Fruit fly (Drosophila melanogaster) whole organism, embryonic: ENCODE data around the gene Klp10A.

Experiments used
- Blimp-1 ChIP-seq: fragments of 200-800 bp; sonication (Bioruptor generic); optimal IDR thresholded peaks from 3 replicates; lab custom pipeline; 2018; ENCODE audit warnings: missing biosample characterization, missing genetic modification characterization, mild to moderate bottlenecking, moderate library complexity, missing genetic modification reagents
- CG10147 ChIP-seq: fragments of 200-800 bp; sonication (Bioruptor generic); optimal IDR thresholded peaks from 2 replicates; lab custom pipeline; 2019; ENCODE audit warnings: missing biosample characterization, mild to moderate bottlenecking, missing genetic modification characterization, moderate library complexity
- CG12769 ChIP-seq: fragments of 200-800 bp; sonication (Bioruptor generic); optimal IDR thresholded peaks from 2 replicates; lab custom pipeline; 2019; ENCODE audit warnings: missing biosample characterization, mild to moderate bottlenecking, missing genetic modification characterization, moderate library complexity
- CG15073 ChIP-seq: fragments of 200-800 bp; sonication (Bioruptor generic); optimal IDR thresholded peaks from 2 replicates; lab custom pipeline; 2016; ENCODE audit warnings: missing biosample characterization, missing genetic modification characterization
- CG15479 ChIP-seq: fragments of 200-800 bp; sonication (Bioruptor generic); optimal IDR thresholded peaks from 3 replicates; lab custom pipeline; 2019; ENCODE audit warnings: missing biosample characterization, mild to moderate bottlenecking, missing genetic modification characterization, moderate library complexity
- CG15514 ChIP-seq: fragments of 200-800 bp; sonication (Bioruptor generic); optimal IDR thresholded peaks from 3 replicates; lab custom pipeline; 2017; ENCODE audit warnings: missing biosample characterization, missing genetic modification characterization, mild to moderate bottlenecking, moderate library complexity, missing genetic modification reagents
- CG15601 ChIP-seq: fragments of 200-800 bp; sonication (Bioruptor generic); optimal IDR thresholded peaks from 3 replicates; lab custom pipeline; 2019; ENCODE audit warnings: missing biosample characterization, mild to moderate bottlenecking, missing genetic modification characterization, moderate library complexity
- CG16863 ChIP-seq: fragments of 200-800 bp; sonication (Bioruptor generic); optimal IDR thresholded peaks from 3 replicates; lab custom pipeline; 2016; ENCODE audit warnings: missing biosample characterization, missing genetic modification characterization
- CG17328 ChIP-seq: fragments of 200-800 bp; sonication (Bioruptor generic); IDR thresholded peaks from 2 replicates; pipeline ENCODE4 v1.3.6; 2022; ENCODE audit warnings: missing biosample characterization, missing genetic modification characterization
- CG18599 ChIP-seq: fragments of 200-800 bp; sonication (Bioruptor generic); optimal IDR thresholded peaks from 3 replicates; lab custom pipeline; 2017; ENCODE audit warnings: missing biosample characterization, missing genetic modification characterization, mild to moderate bottlenecking, moderate library complexity, missing genetic modification reagents
- CG2875 ChIP-seq: fragments of 200-800 bp; sonication (Bioruptor generic); optimal IDR thresholded peaks from 2 replicates; lab custom pipeline; 2017; ENCODE audit warnings: missing biosample characterization, mild to moderate bottlenecking, missing genetic modification characterization, missing genetic modification reagents
- CG31224 ChIP-seq: fragments of 200-800 bp; sonication (Bioruptor generic); IDR thresholded peaks from 2 replicates; pipeline ENCODE4 v1.3.6; 2022; ENCODE audit warnings: missing biosample characterization, missing genetic modification characterization
- CG31388 ChIP-seq: fragments of 200-800 bp; sonication (Bioruptor generic); optimal IDR thresholded peaks from 2 replicates; lab custom pipeline; 2016; ENCODE audit warnings: missing biosample characterization, missing genetic modification characterization
- CG33557 ChIP-seq: fragments of 200-800 bp; sonication (Bioruptor generic); optimal IDR thresholded peaks from 2 replicates; lab custom pipeline; 2019; ENCODE audit warnings: missing biosample characterization, mild to moderate bottlenecking, missing genetic modification characterization, moderate library complexity
- CG4424 ChIP-seq: fragments of 200-800 bp; sonication (Bioruptor generic); optimal IDR thresholded peaks from 3 replicates; lab custom pipeline; 2016; ENCODE audit warnings: missing biosample characterization, missing genetic modification characterization
- CG8290 ChIP-seq, 3 experiments: fragments of 200-800 bp; sonication (Bioruptor generic); optimal IDR thresholded peaks; 2 replicates each; lab custom pipeline; 2016 to 2019; ENCODE audit warnings: missing biosample characterization in 3 of 3, missing genetic modification characterization in 3 of 3, mild to moderate bottlenecking in 2 of 3, moderate library complexity in 1 of 3
- CG8478 ChIP-seq: fragments of >200 bp; optimal IDR thresholded peaks from 2 replicates; lab custom pipeline; 2018
- CTCF ChIP-seq: fragments of 200-800 bp; sonication (Bioruptor generic); optimal IDR thresholded peaks from 2 replicates; lab custom pipeline; 2017; ENCODE audit warnings: missing biosample characterization, mild to moderate bottlenecking, missing genetic modification characterization, moderate library complexity
- CkIIα-i1 ChIP-seq: fragments of 200-800 bp; sonication (Bioruptor generic); IDR thresholded peaks from 2 replicates; pipeline ENCODE4 v1.3.6; 2022; ENCODE audit warnings: missing biosample characterization, missing genetic modification characterization
- Dip3 ChIP-seq: fragments of 200-800 bp; sonication (Bioruptor generic); optimal IDR thresholded peaks from 3 replicates; lab custom pipeline; 2016; ENCODE audit warnings: missing biosample characterization, missing genetic modification characterization
- Ets97D ChIP-seq: fragments of 200-800 bp; sonication (Bioruptor generic); optimal IDR thresholded peaks from 3 replicates; lab custom pipeline; 2016; ENCODE audit warnings: missing biosample characterization, missing genetic modification characterization
- Hmr ChIP-seq: fragments of 200-800 bp; sonication (Bioruptor generic); optimal IDR thresholded peaks from 3 replicates; lab custom pipeline; 2017; ENCODE audit warnings: mild to moderate bottlenecking, missing biosample characterization, missing genetic modification reagents, missing genetic modification characterization
- Hr78 ChIP-seq, 2 experiments: fragments of 200-800 bp in 1 of 2; fragments of >200 bp in 1 of 2; sonication (Bioruptor generic) in 1 of 2; optimal IDR thresholded peaks; 2 replicates each; lab custom pipeline; 2017 to 2019; ENCODE audit warnings: missing biosample characterization in 2 of 2, missing genetic modification characterization in 2 of 2, mild to moderate bottlenecking in 1 of 2, moderate library complexity in 1 of 2
- Med ChIP-seq: fragments of 200-800 bp; sonication (Bioruptor generic); peaks from one replicate; lab custom pipeline; 2016; ENCODE audit warnings: missing biosample characterization, missing genetic modification characterization, mild to moderate bottlenecking, inconsistent platforms, moderate library complexity
- NK7.1 ChIP-seq: fragments of 200-800 bp; sonication (Bioruptor generic); optimal IDR thresholded peaks from 3 replicates; lab custom pipeline; 2016; ENCODE audit warnings: missing biosample characterization, missing genetic modification characterization
- Nf-YA ChIP-seq: fragments of 200-800 bp; sonication (Bioruptor generic); IDR thresholded peaks from 2 replicates; pipeline ENCODE4 v1.3.6; 2022; ENCODE audit warnings: missing biosample characterization, missing genetic modification characterization
- Nf-YC ChIP-seq: fragments of 200-800 bp; optimal IDR thresholded peaks from 3 replicates; lab custom pipeline; 2019; ENCODE audit warnings: missing biosample characterization, mild to moderate bottlenecking, missing genetic modification characterization, moderate library complexity
- Side ChIP-seq: fragments of 200-800 bp; sonication (Bioruptor generic); optimal IDR thresholded peaks from 2 replicates; lab custom pipeline; 2016; ENCODE audit warnings: missing biosample characterization, missing genetic modification characterization
- Sox102F ChIP-seq: fragments of 200-800 bp; sonication (Bioruptor generic); optimal IDR thresholded peaks from 2 replicates; lab custom pipeline; 2018; ENCODE audit warnings: missing biosample characterization, mild to moderate bottlenecking, missing genetic modification characterization, moderate library complexity
- abd-A ChIP-seq: fragments of 200-800 bp; sonication (Bioruptor generic); optimal IDR thresholded peaks from 3 replicates; lab custom pipeline; 2019; ENCODE audit warnings: missing biosample characterization, mild to moderate bottlenecking, missing genetic modification characterization, moderate library complexity
- cad ChIP-seq: fragments of >200 bp; optimal IDR thresholded peaks from 2 replicates; lab custom pipeline; 2017; ENCODE audit warnings: missing biosample characterization, missing genetic modification characterization
- ci ChIP-seq: fragments of 200-800 bp; sonication (Bioruptor generic); IDR thresholded peaks from 3 replicates; pipeline ENCODE4 v1.3.6; 2022; ENCODE audit warnings: missing biosample characterization, missing genetic modification characterization
- corto ChIP-seq: fragments of 200-800 bp; sonication (Bioruptor generic); optimal IDR thresholded peaks from 2 replicates; lab custom pipeline; 2016; ENCODE audit warnings: missing biosample characterization, mild to moderate bottlenecking, missing genetic modification characterization, moderate library complexity
- cwo ChIP-seq: fragments of 200-800 bp; sonication (Bioruptor generic); optimal IDR thresholded peaks from 3 replicates; lab custom pipeline; 2017; ENCODE audit warnings: missing biosample characterization, missing genetic modification characterization, mild to moderate bottlenecking, moderate library complexity, missing genetic modification reagents
- disco-r ChIP-seq: fragments of 200-800 bp; sonication (Bioruptor generic); optimal IDR thresholded peaks from 2 replicates; lab custom pipeline; 2016; ENCODE audit warnings: missing biosample characterization, missing genetic modification characterization
- dmrt99B ChIP-seq: fragments of 200-800 bp; sonication (Bioruptor generic); optimal IDR thresholded peaks from 2 replicates; lab custom pipeline; 2018; ENCODE audit warnings: missing biosample characterization, mild to moderate bottlenecking, missing genetic modification characterization, moderate library complexity
- ftz-f1 ChIP-seq: fragments of 200-800 bp; sonication (Bioruptor generic); optimal IDR thresholded peaks from 2 replicates; lab custom pipeline; 2016; ENCODE audit warnings: missing biosample characterization, missing genetic modification characterization
- gem ChIP-seq: fragments of 200-800 bp; sonication (Bioruptor generic); optimal IDR thresholded peaks from 2 replicates; lab custom pipeline; 2019; ENCODE audit warnings: missing biosample characterization, mild to moderate bottlenecking, missing genetic modification characterization, moderate library complexity
- ken ChIP-seq: fragments of 200-800 bp; sonication (Bioruptor generic); IDR thresholded peaks from 3 replicates; pipeline ENCODE4 v1.3.6; 2022; ENCODE audit warnings: missing biosample characterization, missing genetic modification characterization
- mam ChIP-seq: fragments of 200-800 bp; sonication (Bioruptor generic); optimal IDR thresholded peaks from 3 replicates; lab custom pipeline; 2016; ENCODE audit warnings: missing biosample characterization, missing genetic modification characterization
- nau ChIP-seq: fragments of 200-800 bp; sonication (Bioruptor generic); optimal IDR thresholded peaks from 3 replicates; lab custom pipeline; 2017; ENCODE audit warnings: missing biosample characterization, mild to moderate bottlenecking, missing genetic modification characterization, missing genetic modification reagents
- nmo ChIP-seq: fragments of 200-800 bp; sonication (Bioruptor generic); optimal IDR thresholded peaks from 2 replicates; lab custom pipeline; 2018; ENCODE audit warnings: missing biosample characterization, mild to moderate bottlenecking, missing genetic modification characterization, moderate library complexity
- otp ChIP-seq: fragments of 200-800 bp; sonication (Bioruptor generic); IDR thresholded peaks from 3 replicates; pipeline ENCODE4, ENCODE4 v1.3.6; 2022; ENCODE audit warnings: missing biosample characterization, missing genetic modification characterization
- pum ChIP-seq: fragments of 200-800 bp; sonication (Bioruptor generic); optimal IDR thresholded peaks from 2 replicates; lab custom pipeline; 2016; ENCODE audit warnings: missing biosample characterization, missing genetic modification characterization
- repo ChIP-seq: fragments of 200-800 bp; sonication (Bioruptor generic); optimal IDR thresholded peaks from 2 replicates; lab custom pipeline; 2016; ENCODE audit warnings: missing biosample characterization, missing genetic modification characterization
- sens ChIP-seq: fragments of 200-800 bp; sonication (Bioruptor generic); peaks from one replicate; lab custom pipeline; 2016; ENCODE audit warnings: missing biosample characterization, missing genetic modification characterization
- slou ChIP-seq: fragments of 200-800 bp; sonication (Bioruptor generic); optimal IDR thresholded peaks from 3 replicates; lab custom pipeline; 2016; ENCODE audit warnings: missing biosample characterization, missing genetic modification characterization
- sob ChIP-seq: fragments of 200-800 bp; sonication (Bioruptor generic); IDR thresholded peaks from 2 replicates; pipeline ENCODE4 v1.3.6; 2022; ENCODE audit warnings: missing biosample characterization, missing genetic modification characterization
- tll ChIP-seq, 2 experiments: fragments of 200-800 bp in 1 of 2; fragments of >200 bp in 1 of 2; sonication (Bioruptor generic) in 1 of 2; optimal IDR thresholded peaks; 2 replicates each; lab custom pipeline; 2017 to 2019; ENCODE audit warnings: missing biosample characterization in 2 of 2, missing genetic modification characterization in 2 of 2, mild to moderate bottlenecking in 1 of 2, moderate library complexity in 1 of 2
- tna ChIP-seq: fragments of 200-800 bp; sonication (Bioruptor generic); IDR thresholded peaks from 2 replicates; pipeline ENCODE4 v1.3.6; 2022; ENCODE audit warnings: missing biosample characterization, missing genetic modification characterization; ENCODE audit not compliant: partially characterized antibody
- unpg ChIP-seq: fragments of 200-800 bp; sonication (Bioruptor generic); optimal IDR thresholded peaks from 3 replicates; lab custom pipeline; 2018; ENCODE audit warnings: missing biosample characterization, mild to moderate bottlenecking, missing genetic modification characterization, moderate library complexity

Klp10A gene

DNA sequence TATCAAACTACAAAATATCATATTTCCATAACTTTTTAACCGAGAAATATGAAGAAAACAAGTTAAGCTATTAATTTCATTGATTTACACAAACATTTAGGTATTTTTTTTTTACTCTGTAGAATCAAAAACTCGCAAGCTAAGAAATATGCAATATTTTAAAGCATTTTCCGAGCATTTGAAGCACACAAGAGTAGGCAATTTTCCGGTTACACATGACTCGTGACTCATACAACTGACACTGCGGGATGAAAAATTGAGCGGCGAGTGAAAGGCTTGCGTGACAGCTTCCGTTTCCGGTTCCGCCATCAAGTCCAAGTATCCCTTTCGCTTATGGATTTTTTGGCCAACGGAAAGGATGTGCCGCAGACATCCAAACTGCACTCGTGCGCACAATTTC lies 49.5 kb downstream of the Klp10A start:
- no peak for TF ChIP-seq corto (GFP tag; lab: Kevin White, UChicago)
- TF ChIP-seq CG4424: no peak
- TF ChIP-seq NK7.1: no peak
- TF ChIP-seq ken: 0 out of 3 replicates have a peak, but pooled peaks have one; percentile 22
- TF ChIP-seq Sox102F: peak; percentile 29
- no peak for TF ChIP-seq CG15514 (GFP tag; lab: Kevin White, UChicago)
- TF ChIP-seq nmo (GFP tag; lab: Kevin White, UChicago): no peak
- peak; percentile 37 for TF ChIP-seq gem (tag; lab: Kevin White, UChicago)
- peak; percentile 43; the same call in 1 of the 3 replicates for TF ChIP-seq ci (GFP tag; lab: Robert Waterston, UW)
- TF ChIP-seq CG10147 (GFP tag; lab: Kevin White, UChicago): no peak
- TF ChIP-seq repo (GFP tag; lab: Kevin White, UChicago): no peak
- TF ChIP-seq CG17328 (GFP tag; lab: Robert Waterston, UW): 0 out of 2 replicates have a peak, but pooled peaks have one; percentile 27
- 0 out of 2 replicates have a peak, but pooled peaks have one; percentile 12 for TF ChIP-seq sob (GFP tag; lab: Robert Waterston, UW)
- TF ChIP-seq Dip3 (GFP tag; lab: Kevin White, UChicago): no peak
- no peak for TF ChIP-seq Nf-YA (GFP tag; lab: Robert Waterston, UW)
- no peak for TF ChIP-seq disco-r (GFP tag; lab: Kevin White, UChicago)
- no peak for TF ChIP-seq cad (GFP tag; lab: Kevin White, UChicago)
- no peak for TF ChIP-seq CG18599 (GFP tag; lab: Kevin White, UChicago)
- no peak for TF ChIP-seq CG33557 (GFP tag; lab: Kevin White, UChicago)
- TF ChIP-seq tna: no peak
- TF ChIP-seq CG2875 (GFP tag; lab: Kevin White, UChicago): no peak
- no peak for TF ChIP-seq abd-A (tag; lab: Kevin White, UChicago)
- no peak for TF ChIP-seq dmrt99B
- TF ChIP-seq tll (GFP tag; optimal IDR thresholded peaks at IDR 0.05; lab: Kevin White, UChicago): no peak
- TF ChIP-seq CTCF (GFP tag; lab: Kevin White, UChicago): peak; percentile 6
- TF ChIP-seq CG15479 (GFP tag; lab: Kevin White, UChicago): no peak
- no peak for TF ChIP-seq CG8478 (lab: Kevin White, UChicago)
- TF ChIP-seq CG15073 (GFP tag; lab: Kevin White, UChicago): no peak
- peak; percentile 78 for TF ChIP-seq Ets97D (GFP tag; lab: Kevin White, UChicago)
- TF ChIP-seq CG16863 (GFP tag; lab: Kevin White, UChicago): no peak
- TF ChIP-seq CG15601 (tag; lab: Kevin White, UChicago): no peak
- TF ChIP-seq Hr78 (GFP tag; optimal IDR thresholded peaks at IDR 0.05; lab: Kevin White, UChicago): no peak
- no peak for TF ChIP-seq otp
- TF ChIP-seq CkIIα-i1 (GFP tag; lab: Robert Waterston, UW): no peak
- TF ChIP-seq CG31224 (GFP tag; lab: Robert Waterston, UW): no peak
- no peak for TF ChIP-seq Nf-YC
- TF ChIP-seq Hmr (GFP tag; lab: Kevin White, UChicago): peak; percentile 0
- TF ChIP-seq cwo (GFP tag; lab: Kevin White, UChicago): no peak
- no peak for TF ChIP-seq mam (GFP tag; lab: Kevin White, UChicago)
- peak; percentile 17 for TF ChIP-seq Blimp-1
- no peak for TF ChIP-seq slou (GFP tag; lab: Kevin White, UChicago)
- no peak for TF ChIP-seq CG8290 (GFP tag; optimal IDR thresholded peaks at IDR 0.05; lab: Kevin White, UChicago)
- TF ChIP-seq CG8290 (tag; optimal IDR thresholded peaks at IDR 0.05; lab: Kevin White, UChicago): peak in 1 of 2 experiments; percentile 1
- TF ChIP-seq nau (GFP tag; lab: Kevin White, UChicago): no peak
- TF ChIP-seq ftz-f1 (GFP tag; lab: Kevin White, UChicago): no peak
- no peak for TF ChIP-seq CG31388 (GFP tag; lab: Kevin White, UChicago)
- TF ChIP-seq Side: no peak
- peak; percentile 0 for TF ChIP-seq unpg
- no peak for TF ChIP-seq CG12769 (tag; lab: Kevin White, UChicago)
- peak; percentile 63 for TF ChIP-seq sens (GFP tag; lab: Kevin White, UChicago)
- no peak for TF ChIP-seq pum
- peak; percentile 74 for TF ChIP-seq Med (GFP tag; lab: Kevin White, UChicago)
